Worm (Caenorhabditis elegans): ENCODE data around the gene C50E3.9.

ce11 chrV:7624152-7624551 is 24.1 kb upstream of the C50E3.9 start, which contains the start of gene C50E3.13:
- no peak for TF ChIP-seq ceh-91 (GFP tag; IDR thresholded peaks at IDR 0.05)
- TF ChIP-seq sptf-2 (GFP tag; optimal IDR thresholded peaks at IDR 0.05) = no peak
- TF ChIP-seq ama-1 (optimal IDR thresholded peaks at IDR 0.05) = no peak
- no peak for TF ChIP-seq ama-1 (GFP tag; optimal IDR thresholded peaks at IDR 0.05)
- TF ChIP-seq F49E8.2 (tag; optimal IDR thresholded peaks at IDR 0.05; ENCODE audit: insufficient read depth) = no peak
- TF ChIP-seq snpc-3.4 (tag; optimal IDR thresholded peaks at IDR 0.05) = no peak
- TF ChIP-seq ets-4 (GFP tag; optimal IDR thresholded peaks at IDR 0.05) = no peak
- no peak for TF ChIP-seq F52B5.7 (tag; optimal IDR thresholded peaks at IDR 0.05)
- no peak for TF ChIP-seq dpl-1 (GFP tag; optimal IDR thresholded peaks at IDR 0.05)
- no peak for TF ChIP-seq xnd-1 (tag; optimal IDR thresholded peaks at IDR 0.05)
- no peak for TF ChIP-seq pha-4 (tag; optimal IDR thresholded peaks at IDR 0.05)
- no peak for TF ChIP-seq lin-35 (GFP tag; optimal IDR thresholded peaks at IDR 0.05)
- no peak for TF ChIP-seq atf-7 (tag; optimal IDR thresholded peaks at IDR 0.05)
- TF ChIP-seq nfya-1 (tag; optimal IDR thresholded peaks at IDR 0.05; ENCODE audit: borderline replicate concordance, insufficient read depth) = no peak
- TF ChIP-seq snpc-4 (GFP tag; optimal IDR thresholded peaks at IDR 0.05) = no peak
- TF ChIP-seq snpc-4 (tag; optimal IDR thresholded peaks at IDR 0.05) = no peak

Data from whole organism, young adult.